Fruit fly (Drosophila melanogaster): Measurements from ENCODE around the gene CG42681.
"Not testable (repeated sequence)": the region's sequence is repeated elsewhere in the genome, so short reads cannot be mapped to it uniquely, and the experiment has no call there.

CG42681 gene

DNA sequence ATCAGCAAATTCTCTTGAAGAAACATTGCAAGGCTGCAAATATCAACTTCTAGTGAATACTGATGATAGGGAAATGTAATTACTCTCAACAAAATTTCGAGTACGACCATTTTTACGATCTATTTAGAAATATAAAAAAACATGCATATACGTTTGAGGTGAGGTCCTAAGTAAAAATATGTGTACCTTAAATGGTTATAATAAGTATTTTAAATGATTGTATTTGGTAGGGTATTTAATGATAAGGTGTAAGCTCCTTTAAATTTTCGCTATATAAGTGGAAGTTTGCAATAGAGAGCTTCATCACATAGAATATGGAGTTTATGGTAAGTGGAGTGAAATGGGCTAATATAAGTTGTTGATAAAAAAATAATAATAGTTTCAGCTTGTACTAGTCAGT is at the start of gene CG42681:
TSS of gene CG42681 (plus strand) at position 301 of the 400 bp plus-strand sequence.
- TF ChIP-seq Myc (optimal IDR thresholded peaks at IDR 0.05), result no peak
- no peak for TF ChIP-seq psq (optimal IDR thresholded peaks at IDR 0.05)
- TF ChIP-seq Sin3A (optimal IDR thresholded peaks at IDR 0.05), result no peak
- TF ChIP-seq h (optimal IDR thresholded peaks at IDR 0.05), result no peak
- TF ChIP-seq ttk (optimal IDR thresholded peaks at IDR 0.05), result no peak
- no peak for TF ChIP-seq insv (optimal IDR thresholded peaks at IDR 0.05)

DNA sequence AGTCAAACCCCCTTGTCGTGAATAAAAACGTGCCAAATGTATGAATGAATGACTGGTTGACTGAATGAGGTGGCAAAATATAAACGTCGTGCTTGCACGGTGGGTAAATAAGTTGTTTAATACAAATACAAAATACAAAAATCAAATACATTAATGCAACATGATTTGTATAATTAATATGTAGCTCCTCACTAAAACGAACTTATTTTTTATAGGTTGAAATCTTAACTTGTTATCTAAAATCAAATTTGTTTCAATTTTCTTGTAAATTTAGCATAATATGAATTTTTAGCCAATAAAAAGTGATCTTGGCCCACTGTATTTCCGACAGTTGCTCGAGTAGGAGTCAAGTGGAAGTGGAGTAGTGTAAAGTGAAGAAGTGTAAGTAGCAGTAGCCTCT is 46.3 kb upstream of the CG42681 start:
- no peak for TF ChIP-seq ttk (optimal IDR thresholded peaks at IDR 0.05)

DNA sequence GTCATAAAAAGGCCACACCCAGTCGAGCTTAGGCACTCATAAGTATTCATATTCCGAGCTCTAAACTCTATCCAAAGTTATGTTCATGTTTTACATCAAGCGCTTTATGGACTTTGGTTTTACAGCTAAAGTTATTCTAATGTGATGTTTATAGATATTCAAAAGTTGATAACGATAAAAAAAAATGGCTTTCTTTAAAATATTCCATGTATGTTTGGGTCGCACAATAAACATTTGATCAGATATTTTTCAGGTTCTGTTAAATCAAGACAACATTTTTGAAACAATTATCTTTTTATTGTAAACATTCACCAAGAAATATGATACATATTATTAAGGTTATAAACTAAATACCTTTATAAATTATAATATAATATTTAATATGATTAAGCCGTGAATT is 45.2 kb upstream of the CG42681 start:
- no peak for TF ChIP-seq Sin3A (optimal IDR thresholded peaks at IDR 0.05)
- no peak for TF ChIP-seq insv (optimal IDR thresholded peaks at IDR 0.05)
- no peak for TF ChIP-seq psq (optimal IDR thresholded peaks at IDR 0.05)
- TF ChIP-seq h (optimal IDR thresholded peaks at IDR 0.05), result no peak
- no peak for TF ChIP-seq ttk (optimal IDR thresholded peaks at IDR 0.05)
- no peak for TF ChIP-seq Myc (optimal IDR thresholded peaks at IDR 0.05)

DNA sequence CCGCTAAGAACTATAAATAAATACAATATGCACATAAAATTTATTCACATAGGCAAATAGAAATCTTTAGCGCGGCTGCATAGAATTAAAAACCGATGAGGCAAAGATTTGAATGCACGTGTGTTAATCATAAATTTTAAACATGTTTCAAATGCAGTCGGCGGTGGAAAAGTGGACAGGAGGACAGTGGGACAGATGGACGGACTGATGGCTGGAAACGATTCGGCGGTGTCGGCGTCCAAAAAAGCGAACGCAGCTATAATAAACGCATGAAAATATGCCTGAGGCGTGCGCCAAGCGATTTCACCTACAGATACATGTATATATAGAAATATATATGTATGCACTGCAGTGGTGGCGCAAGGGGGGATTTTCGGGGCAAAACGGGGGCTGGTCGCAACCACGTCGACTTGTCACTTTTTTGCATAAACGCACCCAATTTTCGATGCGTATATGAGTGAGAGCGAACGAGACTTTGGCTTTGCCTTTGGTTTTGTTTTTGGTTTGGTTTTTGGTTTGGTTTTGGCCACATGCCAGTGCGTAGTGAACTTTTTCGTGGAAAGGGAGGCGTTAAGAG is 44.6 kb upstream of the CG42681 start:
- no peak for TF ChIP-seq insv (optimal IDR thresholded peaks at IDR 0.05)

DNA sequence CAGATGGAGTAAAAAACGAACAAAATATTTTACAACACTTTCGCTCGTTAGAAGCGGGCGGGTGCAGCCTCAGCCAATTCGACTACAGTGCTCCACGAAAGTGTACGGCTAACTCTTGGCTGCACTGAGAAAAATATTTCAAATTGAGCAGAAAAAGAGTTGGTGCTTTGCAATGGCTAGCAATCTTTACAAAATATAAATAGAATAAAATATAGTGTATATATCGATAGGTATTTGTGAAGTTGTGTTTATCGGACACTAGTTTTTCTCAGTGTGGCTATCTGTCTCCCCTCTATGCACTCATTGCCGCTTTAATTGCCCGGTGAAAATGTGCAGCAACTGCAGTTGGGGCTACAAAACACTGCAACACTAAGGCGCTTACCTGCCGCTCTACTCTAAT is 42.7 kb upstream of the CG42681 start:
- TF ChIP-seq h (optimal IDR thresholded peaks at IDR 0.05) (no peak), Myc (optimal IDR thresholded peaks at IDR 0.05) (no peak), ttk (optimal IDR thresholded peaks at IDR 0.05) (no peak), insv (optimal IDR thresholded peaks at IDR 0.05) (no peak), psq (optimal IDR thresholded peaks at IDR 0.05) (no peak), Sin3A (optimal IDR thresholded peaks at IDR 0.05) (no peak)

DNA sequence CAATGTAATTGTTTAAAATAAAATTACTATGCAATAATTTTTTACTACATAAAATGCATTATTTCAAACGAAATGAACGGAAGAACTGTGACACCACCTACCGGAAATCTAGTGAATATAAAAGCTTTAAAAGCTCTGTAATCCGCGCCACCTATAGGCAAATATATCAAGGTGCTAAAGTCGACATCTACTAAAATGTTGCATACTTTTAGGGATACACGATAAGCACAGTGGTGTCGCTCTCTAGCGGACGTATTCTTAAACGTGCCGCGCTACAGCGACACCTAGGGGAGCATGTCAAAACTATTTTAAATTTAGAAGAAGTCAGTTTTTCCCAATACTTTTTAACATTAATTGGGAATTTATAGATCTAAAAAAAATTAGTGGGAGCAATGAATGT is 38.0 kb upstream of the CG42681 start:
- TF ChIP-seq h (optimal IDR thresholded peaks at IDR 0.05) (no peak), Myc (optimal IDR thresholded peaks at IDR 0.05) (no peak), insv (optimal IDR thresholded peaks at IDR 0.05) (no peak), ttk (optimal IDR thresholded peaks at IDR 0.05) (no peak)

DNA sequence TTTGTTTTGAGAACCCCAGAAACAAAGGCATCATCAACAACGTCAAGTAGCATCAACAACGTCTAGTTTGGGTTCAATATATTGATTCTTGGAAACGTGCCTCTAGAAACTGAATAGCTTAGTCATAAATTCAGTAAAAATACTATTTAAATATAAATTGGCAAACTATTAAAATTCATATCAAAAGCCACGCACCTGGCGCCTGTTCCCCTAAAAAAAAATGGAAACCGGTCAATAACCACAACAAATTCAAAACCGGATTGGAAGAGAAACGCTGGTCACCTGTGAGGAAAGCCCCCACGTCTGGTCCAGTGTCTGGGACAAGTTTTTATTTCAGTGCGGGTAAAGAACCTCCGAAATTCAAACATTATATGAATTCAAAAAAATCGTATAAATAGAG is 32.0 kb upstream of the CG42681 start, which contains the start of gene CG15282:
TSS of gene CG15282 (plus strand) at position 227 of the 400 bp plus-strand sequence.
- no peak for TF ChIP-seq insv (optimal IDR thresholded peaks at IDR 0.05)
- no peak for TF ChIP-seq psq (optimal IDR thresholded peaks at IDR 0.05)
- TF ChIP-seq ttk (optimal IDR thresholded peaks at IDR 0.05), result no peak
- TF ChIP-seq h (optimal IDR thresholded peaks at IDR 0.05), result no peak
- no peak for TF ChIP-seq Myc (optimal IDR thresholded peaks at IDR 0.05)
- no peak for TF ChIP-seq Sin3A (optimal IDR thresholded peaks at IDR 0.05)

DNA sequence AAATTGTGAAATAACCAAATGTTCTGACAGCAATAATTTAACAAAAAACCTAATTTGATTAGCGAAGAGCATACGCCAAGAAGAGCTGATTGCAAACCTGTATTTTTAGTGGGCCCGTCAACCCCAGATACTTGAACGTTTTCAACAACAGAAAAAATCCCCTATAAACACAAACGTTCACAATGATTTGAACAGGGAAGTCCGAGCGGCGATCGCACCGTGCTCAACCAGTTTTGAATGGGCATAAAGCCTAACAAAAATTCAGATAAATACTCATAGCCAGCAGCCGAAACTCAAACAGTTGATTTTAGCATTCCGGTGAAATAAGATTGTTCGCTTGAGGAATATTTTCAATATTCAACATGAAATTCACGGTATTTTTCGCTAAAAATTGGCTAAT is 30.8 kb upstream of the CG42681 start, which contains the start of gene CG34165:
TSS of gene CG34165 (plus strand) at position 284 of the 400 bp plus-strand sequence.
- TF ChIP-seq insv (optimal IDR thresholded peaks at IDR 0.05) (no peak), ttk (optimal IDR thresholded peaks at IDR 0.05) (no peak), psq (optimal IDR thresholded peaks at IDR 0.05) (no peak), Sin3A (optimal IDR thresholded peaks at IDR 0.05) (no peak), Myc (optimal IDR thresholded peaks at IDR 0.05) (no peak), h (optimal IDR thresholded peaks at IDR 0.05) (no peak)

DNA sequence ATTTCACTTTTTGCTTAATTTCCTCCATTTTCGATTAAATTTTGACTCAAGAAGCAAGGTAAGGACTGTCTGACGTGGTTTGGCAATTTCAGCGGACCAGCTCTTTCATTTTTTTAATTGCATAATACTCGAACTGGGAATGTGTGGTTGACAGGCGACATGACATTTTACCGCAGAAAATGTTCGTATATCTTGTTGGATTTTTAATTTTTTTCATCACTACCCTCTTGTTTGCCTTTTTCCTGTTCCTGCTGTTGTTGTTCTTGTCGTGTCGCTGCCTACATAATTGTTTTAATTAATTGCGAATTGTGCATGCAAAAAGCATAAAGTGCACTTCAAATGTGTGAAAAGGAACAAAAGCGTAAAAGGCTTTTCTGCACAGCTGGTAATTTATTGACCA is 14.1 kb upstream of the CG42681 start, which contains the start of gene CG42685:
TSS of gene CG42685 (minus strand) at position 101 of the 400 bp plus-strand sequence.
- TF ChIP-seq Myc (optimal IDR thresholded peaks at IDR 0.05) (no peak), ttk (optimal IDR thresholded peaks at IDR 0.05) (no peak), psq (optimal IDR thresholded peaks at IDR 0.05) (no peak), h (optimal IDR thresholded peaks at IDR 0.05) (no peak), Sin3A (optimal IDR thresholded peaks at IDR 0.05) (no peak), insv (optimal IDR thresholded peaks at IDR 0.05) (no peak)

DNA sequence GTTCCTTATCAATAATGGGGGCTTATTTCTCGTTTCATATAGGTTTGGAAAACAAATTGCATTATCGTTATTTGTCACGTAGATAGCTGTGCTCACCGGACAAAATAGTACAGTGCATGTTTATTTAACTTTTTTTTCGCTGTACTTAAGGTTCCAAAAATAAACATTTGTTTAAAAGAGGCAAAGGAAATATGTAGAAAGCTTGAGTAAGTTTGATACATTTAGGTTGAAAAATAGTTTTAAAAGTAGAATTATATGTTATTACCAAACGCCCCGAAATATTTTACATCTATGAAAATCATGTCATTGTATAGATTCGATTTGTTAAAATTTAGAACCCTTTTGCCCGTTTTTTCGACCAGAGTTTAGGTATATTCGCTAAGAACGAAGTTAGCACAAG is 8.7 kb upstream of the CG42681 start, which contains the start of gene CG31835:
TSS of gene CG31835 (plus strand) at position 301 of the 400 bp plus-strand sequence.
- TF ChIP-seq psq, Sin3A, ttk (optimal IDR thresholded peaks at IDR 0.05): not testable (repeated sequence)

DNA sequence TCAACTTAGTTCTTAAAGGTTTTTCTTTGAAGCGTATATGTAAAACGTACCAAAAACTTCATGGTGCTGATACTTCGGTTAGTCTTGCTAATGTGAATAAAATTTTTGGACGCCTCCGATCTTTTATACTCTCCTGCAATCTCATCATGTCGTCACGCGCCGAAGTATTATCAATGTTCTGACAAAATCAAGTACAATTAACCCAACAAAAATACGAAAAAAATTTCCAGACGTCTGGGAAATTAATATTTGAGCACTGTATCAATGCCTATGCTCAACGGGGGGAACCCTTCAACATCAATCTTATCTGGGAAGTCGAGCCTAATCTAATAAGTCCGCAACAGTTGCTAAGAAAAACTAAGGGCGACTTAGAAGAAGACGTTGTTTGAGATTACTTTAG is 6.6 kb upstream of the CG42681 start, which contains the start of gene CG31775:
TSS of gene CG31775 (minus strand) at position 101 of the 400 bp plus-strand sequence.
- TF ChIP-seq insv, Sin3A, psq (optimal IDR thresholded peaks at IDR 0.05): not testable (repeated sequence)

DNA sequence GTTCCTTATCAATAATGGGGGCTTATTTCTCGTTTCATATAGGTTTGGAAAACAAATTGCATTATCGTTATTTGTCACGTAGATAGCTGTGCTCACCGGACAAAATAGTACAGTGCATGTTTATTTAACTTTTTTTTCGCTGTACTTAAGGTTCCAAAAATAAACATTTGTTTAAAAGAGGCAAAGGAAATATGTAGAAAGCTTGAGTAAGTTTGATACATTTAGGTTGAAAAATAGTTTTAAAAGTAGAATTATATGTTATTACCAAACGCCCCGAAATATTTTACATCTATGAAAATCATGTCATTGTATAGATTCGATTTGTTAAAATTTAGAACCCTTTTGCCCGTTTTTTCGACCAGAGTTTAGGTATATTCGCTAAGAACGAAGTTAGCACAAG is 4.6 kb upstream of the CG42681 start, which contains the start of gene CG42585:
TSS of gene CG42585 (plus strand) at position 301 of the 400 bp plus-strand sequence.
- TF ChIP-seq Myc, psq, h (optimal IDR thresholded peaks at IDR 0.05): not testable (repeated sequence)

DNA sequence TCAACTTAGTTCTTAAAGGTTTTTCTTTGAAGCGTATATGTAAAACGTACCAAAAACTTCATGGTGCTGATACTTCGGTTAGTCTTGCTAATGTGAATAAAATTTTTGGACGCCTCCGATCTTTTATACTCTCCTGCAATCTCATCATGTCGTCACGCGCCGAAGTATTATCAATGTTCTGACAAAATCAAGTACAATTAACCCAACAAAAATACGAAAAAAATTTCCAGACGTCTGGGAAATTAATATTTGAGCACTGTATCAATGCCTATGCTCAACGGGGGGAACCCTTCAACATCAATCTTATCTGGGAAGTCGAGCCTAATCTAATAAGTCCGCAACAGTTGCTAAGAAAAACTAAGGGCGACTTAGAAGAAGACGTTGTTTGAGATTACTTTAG is 2.5 kb upstream of the CG42681 start, which contains the start of gene CG42586:
TSS of gene CG42586 (minus strand) at position 101 of the 400 bp plus-strand sequence.
- TF ChIP-seq ttk, psq, Myc (optimal IDR thresholded peaks at IDR 0.05): not testable (repeated sequence)
